Worm (Caenorhabditis elegans) whole organism, midembryonic: ENCODE measurements around the gene K09H11.4.

Experiments used
- flt-1 ChIP-seq: fragments of 200-800 bp; sonication (Bioruptor generic); IDR thresholded peaks from 2 replicates; pipeline ENCODE4 v1.3.6; 2022; ENCODE audit warnings: missing genetic modification characterization, missing compliant biosample characterization
- ref-1 ChIP-seq: fragments of 200-800 bp; sonication (Bioruptor generic); conservative IDR thresholded peaks from 2 replicates; pipeline ENCODE4 v1.3.6; 2022; ENCODE audit warnings: missing genetic modification reagents, missing genetic modification characterization, missing compliant biosample characterization

- no peak for TF ChIP-seq ref-1
- no peak for TF ChIP-seq flt-1 (GFP tag; lab: Robert Waterston, UW)
Measured at ce11 chrV:5768292-5768695, 41.9 kb upstream of the K09H11.4 start.
